Fruit fly (Drosophila melanogaster) whole organism, pupa: ENCODE measurements around the gene CG42238.

Experiments used
- CG10348 ChIP-seq: fragments of 200-800 bp; sonication (Bioruptor generic); IDR thresholded peaks from 2 replicates; pipeline ENCODE4 v1.3.6; 2022; ENCODE audit warnings: missing biosample characterization, missing genetic modification characterization
- CG12605 ChIP-seq: fragments of 200-800 bp; sonication (Bioruptor generic); IDR thresholded peaks from 2 replicates; pipeline ENCODE4 v1.3.6; 2022; ENCODE audit warnings: missing biosample characterization, missing genetic modification characterization
- CG13204 ChIP-seq: fragments of 200-800 bp; sonication (Bioruptor generic); optimal IDR thresholded peaks from 2 replicates; lab custom pipeline; 2018; ENCODE audit warnings: missing biosample characterization, mild to moderate bottlenecking, missing genetic modification characterization, moderate library complexity
- CG14655 ChIP-seq: fragments of 200-800 bp; sonication (Bioruptor generic); optimal IDR thresholded peaks from 3 replicates; lab custom pipeline; 2017; ENCODE audit warnings: mild to moderate bottlenecking, missing biosample characterization, missing genetic modification reagents, missing genetic modification characterization
- CG15710 ChIP-seq: fragments of 200-800 bp; sonication (Bioruptor generic); optimal IDR thresholded peaks from 2 replicates; lab custom pipeline; 2018; ENCODE audit warnings: missing biosample characterization, mild to moderate bottlenecking, missing genetic modification characterization, moderate library complexity
- CG17806 ChIP-seq: fragments of 200-800 bp; sonication (Bioruptor generic); optimal IDR thresholded peaks from 2 replicates; lab custom pipeline; 2018; ENCODE audit warnings: missing biosample characterization, mild to moderate bottlenecking, missing genetic modification characterization, moderate library complexity
- CG32121 ChIP-seq: fragments of 200-800 bp; sonication (Bioruptor generic); IDR thresholded peaks from 2 replicates; pipeline ENCODE4 v1.3.6; 2022; ENCODE audit warnings: missing biosample characterization, missing genetic modification characterization
- CG34367 ChIP-seq: fragments of 200-800 bp; sonication (Bioruptor generic); optimal IDR thresholded peaks from 2 replicates; lab custom pipeline; 2018; ENCODE audit warnings: missing biosample characterization, mild to moderate bottlenecking, missing genetic modification characterization
- CG4496 ChIP-seq: fragments of 200-800 bp; sonication (Bioruptor generic); IDR thresholded peaks from 3 replicates; pipeline ENCODE4 v1.3.6; 2022; ENCODE audit warnings: missing biosample characterization, missing genetic modification characterization
- CG8159 ChIP-seq: fragments of 200-800 bp; sonication (Bioruptor generic); optimal IDR thresholded peaks from 3 replicates; lab custom pipeline; 2018; ENCODE audit warnings: missing biosample characterization, mild to moderate bottlenecking, missing genetic modification characterization, moderate library complexity
- CG8301 ChIP-seq: fragments of 200-800 bp; sonication (Bioruptor generic); optimal IDR thresholded peaks from 2 replicates; lab custom pipeline; 2018; ENCODE audit warnings: missing biosample characterization, mild to moderate bottlenecking, missing genetic modification characterization
- CG9948 ChIP-seq: fragments of 200-800 bp; sonication (Bioruptor generic); optimal IDR thresholded peaks from 2 replicates; lab custom pipeline; 2018; ENCODE audit warnings: missing biosample characterization, mild to moderate bottlenecking, missing genetic modification characterization, moderate library complexity
- D1 ChIP-seq: fragments of 200-800 bp; sonication (Bioruptor generic); optimal IDR thresholded peaks from 2 replicates; lab custom pipeline; 2018; ENCODE audit warnings: missing biosample characterization, mild to moderate bottlenecking, missing genetic modification characterization, moderate library complexity
- EcR ChIP-seq: fragments of 200-800 bp; sonication (Bioruptor generic); optimal IDR thresholded peaks from 3 replicates; lab custom pipeline; 2019; ENCODE audit warnings: missing biosample characterization, missing genetic modification characterization, mild to moderate bottlenecking, moderate library complexity, missing genetic modification reagents
- Ets98B ChIP-seq: fragments of 200-800 bp; sonication (Bioruptor generic); IDR thresholded peaks from 2 replicates; pipeline ENCODE4 v1.3.6; 2022; ENCODE audit warnings: missing biosample characterization, missing genetic modification characterization
- Pif1A ChIP-seq: fragments of 200-800 bp; sonication (Bioruptor generic); optimal IDR thresholded peaks from 3 replicates; lab custom pipeline; 2016; ENCODE audit warnings: missing biosample characterization, missing genetic modification characterization
- Pif1B ChIP-seq: fragments of 200-800 bp; sonication (Bioruptor generic); optimal IDR thresholded peaks from 3 replicates; lab custom pipeline; 2016; ENCODE audit warnings: missing biosample characterization, missing genetic modification characterization
- Snoo ChIP-seq: fragments of 200-800 bp; sonication (Bioruptor generic); optimal IDR thresholded peaks from 3 replicates; lab custom pipeline; 2017; ENCODE audit warnings: missing biosample characterization, mild to moderate bottlenecking, missing genetic modification characterization, inconsistent platforms
- fd96Ca ChIP-seq: fragments of 200-800 bp; sonication (Bioruptor generic); IDR thresholded peaks from 3 replicates; pipeline ENCODE4 v1.3.6; 2022; ENCODE audit warnings: missing biosample characterization, missing genetic modification characterization
- gl ChIP-seq: fragments of 200-800 bp; sonication (Bioruptor generic); optimal IDR thresholded peaks from 2 replicates; lab custom pipeline; 2018; ENCODE audit warnings: missing biosample characterization, mild to moderate bottlenecking, missing genetic modification characterization
- rn ChIP-seq: fragments of 200-800 bp; sonication (Bioruptor generic); IDR thresholded peaks from 2 replicates; pipeline ENCODE4 v1.3.6; 2022; ENCODE audit warnings: missing biosample characterization, missing genetic modification characterization

The CG42238 gene

dm6 chr2L:20975594-20975993, 76.4 kb downstream of the CG42238 start:
- no peak for TF ChIP-seq CG8159 (tag; lab: Kevin White, UChicago)
- TF ChIP-seq, all 21 proteins: peak for 0

- TF ChIP-seq CG15710 (peak; percentile 77), EcR (GFP tag; lab: Kevin White, UChicago) (no peak), CG8159 (tag; lab: Kevin White, UChicago) (peak; percentile 78), CG14655 (GFP tag; lab: Kevin White, UChicago) (peak; percentile 85), CG34367 (tag; lab: Kevin White, UChicago) (peak; percentile 72), fd96Ca (GFP tag; lab: Robert Waterston, UW) (peak; percentile 71), gl (peak; percentile 56), D1 (tag; lab: Kevin White, UChicago) (peak; percentile 45), CG8301 (tag; lab: Kevin White, UChicago) (peak; percentile 80), CG4496 (GFP tag; lab: Robert Waterston, UW) (peak; percentile 76), rn (no peak), CG10348 (GFP tag; lab: Robert Waterston, UW) (no peak), CG9948 (tag; lab: Kevin White, UChicago) (peak; percentile 81), Pif1B (GFP tag; lab: Kevin White, UChicago) (peak; percentile 47), CG12605 (GFP tag; lab: Robert Waterston, UW) (peak; percentile 60), Ets98B (no peak), CG32121 (peak; percentile 39; the same call in 1 of the 2 replicates), Snoo (tag; lab: Kevin White, UChicago) (peak; percentile 13), Pif1A (GFP tag; lab: Kevin White, UChicago) (peak; percentile 74), CG17806 (tag; lab: Kevin White, UChicago) (peak; percentile 79), CG13204 (peak; percentile 27)
Measured at dm6 chr2L:20974037-20974646, 77.8 kb downstream of the CG42238 start.

- TF ChIP-seq CG13204 (no peak), rn (no peak), D1 (tag; lab: Kevin White, UChicago) (no peak), CG14655 (GFP tag; lab: Kevin White, UChicago) (no peak), Pif1B (GFP tag; lab: Kevin White, UChicago) (no peak), CG17806 (tag; lab: Kevin White, UChicago) (no peak), CG32121 (no peak), fd96Ca (GFP tag; lab: Robert Waterston, UW) (no peak), CG8159 (tag; lab: Kevin White, UChicago) (no peak), CG8301 (tag; lab: Kevin White, UChicago) (no peak), CG10348 (GFP tag; lab: Robert Waterston, UW) (no peak), Ets98B (no peak), CG4496 (GFP tag; lab: Robert Waterston, UW) (no peak), CG15710 (no peak), EcR (GFP tag; lab: Kevin White, UChicago) (no peak), Pif1A (GFP tag; lab: Kevin White, UChicago) (no peak)
Measured at dm6 chr2L:20971659-20972314, 80.2 kb downstream of the CG42238 start.

- TF ChIP-seq CG34367 (tag; lab: Kevin White, UChicago) (no peak), rn (no peak), CG14655 (GFP tag; lab: Kevin White, UChicago) (no peak), CG12605 (GFP tag; lab: Robert Waterston, UW) (no peak), Snoo (tag; lab: Kevin White, UChicago) (no peak), Ets98B (no peak), CG15710 (no peak), CG32121 (no peak), CG8301 (tag; lab: Kevin White, UChicago) (no peak), CG8159 (tag; lab: Kevin White, UChicago) (no peak), Pif1A (GFP tag; lab: Kevin White, UChicago) (no peak), D1 (tag; lab: Kevin White, UChicago) (no peak), gl (no peak), CG9948 (tag; lab: Kevin White, UChicago) (no peak), fd96Ca (GFP tag; lab: Robert Waterston, UW) (no peak), EcR (GFP tag; lab: Kevin White, UChicago) (no peak), CG17806 (tag; lab: Kevin White, UChicago) (no peak), CG4496 (GFP tag; lab: Robert Waterston, UW) (no peak), CG10348 (GFP tag; lab: Robert Waterston, UW) (no peak)
Measured at dm6 chr2L:20970792-20971191, 81.2 kb downstream of the CG42238 start.

- TF ChIP-seq CG13204: no peak
- TF ChIP-seq CG32121: no peak
- TF ChIP-seq fd96Ca (GFP tag; lab: Robert Waterston, UW): no peak
- no peak for TF ChIP-seq CG12605 (GFP tag; lab: Robert Waterston, UW)
- TF ChIP-seq rn: no peak
- TF ChIP-seq CG4496 (GFP tag; lab: Robert Waterston, UW): no peak
- TF ChIP-seq CG14655 (GFP tag; lab: Kevin White, UChicago): no peak
- TF ChIP-seq CG10348 (GFP tag; lab: Robert Waterston, UW): no peak
- no peak for TF ChIP-seq Pif1B (GFP tag; lab: Kevin White, UChicago)
- TF ChIP-seq CG8159 (tag; lab: Kevin White, UChicago): no peak
- no peak for TF ChIP-seq CG8301 (tag; lab: Kevin White, UChicago)
- TF ChIP-seq D1 (tag; lab: Kevin White, UChicago): no peak
- TF ChIP-seq EcR (GFP tag; lab: Kevin White, UChicago): no peak
Measured at dm6 chr2L:20969674-20970297, 82.2 kb downstream of the CG42238 start.
